Fruit fly (Drosophila melanogaster): ENCODE data around the gene Cpr78Ca.

- no peak for TF ChIP-seq CG1620 (GFP tag; optimal IDR thresholded peaks at IDR 0.05)
- TF ChIP-seq kay (GFP tag; ENCODE audit: borderline replicate concordance), result no peak
- no peak for TF ChIP-seq cnc (optimal IDR thresholded peaks at IDR 0.05)
- no peak for TF ChIP-seq Crg-1 (GFP tag; optimal IDR thresholded peaks at IDR 0.05)
- TF ChIP-seq toe (GFP tag; optimal IDR thresholded peaks at IDR 0.05), result no peak
- TF ChIP-seq bab1 (GFP tag; optimal IDR thresholded peaks at IDR 0.05), result no peak
- no peak for TF ChIP-seq Mnt (GFP tag; optimal IDR thresholded peaks at IDR 0.05)
- no peak for TF ChIP-seq CG7045 (GFP tag; optimal IDR thresholded peaks at IDR 0.05)
- no peak for TF ChIP-seq CG7101 (tag; optimal IDR thresholded peaks at IDR 0.05)
- TF ChIP-seq tj (GFP tag; optimal IDR thresholded peaks at IDR 0.05), result no peak
Measured at dm6 chr3L:21242958-21243357, 49.6 kb downstream of the Cpr78Ca start.
